Worm (Caenorhabditis elegans) whole organism, mixed stage, embryonic: ENCODE results near the gene T02H6.6.

Experiments used
- M03D4.4 ChIP-seq: sonication (generic microtip); optimal IDR thresholded peaks from 2 replicates; lab custom pipeline; 2017; ENCODE audit warnings: mild to moderate bottlenecking, missing genetic modification characterization, missing compliant biosample characterization
- ceh-83 ChIP-seq: fragments of 200-800 bp; sonication (Bioruptor generic); optimal IDR thresholded peaks from 2 replicates; lab custom pipeline; 2018; ENCODE audit warnings: mild to moderate bottlenecking, missing genetic modification characterization, missing compliant biosample characterization
- nhr-28 ChIP-seq: fragments of 150-350 bp; optimal IDR thresholded peaks from 2 replicates; lab custom pipeline; 2014; ENCODE audit warnings: missing biosample characterization, missing genetic modification characterization

- no peak for TF ChIP-seq ceh-83 (GFP tag; lab: Kevin White, UChicago)
- TF ChIP-seq nhr-28 (tag; lab: Kevin White, UChicago), result no peak
- no peak for TF ChIP-seq M03D4.4
Measured at ce11 chrII:675822-676221, 7.7 kb upstream of the T02H6.6 start.
